Worm (Caenorhabditis elegans): ENCODE measurements around the gene sre-19.

The sre-19 gene

DNA sequence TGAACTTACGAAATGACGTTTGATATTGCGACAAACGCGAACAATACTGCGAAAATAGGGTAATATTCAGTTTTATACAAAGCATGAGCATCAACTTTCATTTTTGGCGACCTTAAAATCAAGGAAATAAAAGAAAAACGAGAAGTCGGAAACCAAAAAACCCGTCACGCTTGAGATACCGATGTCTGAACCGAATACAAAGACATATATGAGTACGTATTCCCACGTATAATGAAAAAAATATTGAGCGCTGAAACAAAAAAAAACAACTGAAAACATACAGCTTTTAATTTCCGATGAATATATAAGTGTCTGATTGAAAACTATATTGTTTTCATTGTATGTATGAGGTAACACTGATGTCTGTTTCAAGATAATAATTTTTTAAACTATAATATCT lies 9.1 kb downstream of the sre-19 start, which contains the start of gene sre-18:
Gene sre-18, minus strand, starts transcription at position 101 of the 400 bp plus-strand sequence.
- TF ChIP-seq tbx-37 (GFP tag; conservative IDR thresholded peaks at IDR 0.05) (no peak), aly-1 (tag; optimal IDR thresholded peaks at IDR 0.05) (no peak), F13C5.2 (tag; optimal IDR thresholded peaks at IDR 0.05) (no peak), hnd-1 (tag; optimal IDR thresholded peaks at IDR 0.05) (no peak), ama-1 (optimal IDR thresholded peaks at IDR 0.05) (no peak), tra-4 (tag; optimal IDR thresholded peaks at IDR 0.05) (no peak), ceh-13 (GFP tag; optimal IDR thresholded peaks at IDR 0.05) (no peak), scrt-1 (GFP tag; IDR thresholded peaks at IDR 0.05) (no peak), hmbx-1 (tag; optimal IDR thresholded peaks at IDR 0.05) (no peak), hmg-4 (GFP tag; optimal IDR thresholded peaks at IDR 0.05) (no peak), pes-1 (GFP tag; IDR thresholded peaks at IDR 0.05) (no peak), flt-1 (GFP tag; IDR thresholded peaks at IDR 0.05) (no peak)

ce11 chrIV:12227012-12227411 lies 11.7 kb downstream of the sre-19 start, which contains the start of gene mlt-3:
Gene mlt-3 (minus strand): TSS chrIV:12227112.
- TF ChIP-seq flt-1 (GFP tag; IDR thresholded peaks at IDR 0.05): no peak
- no peak for TF ChIP-seq hmg-4 (GFP tag; optimal IDR thresholded peaks at IDR 0.05)
- no peak for TF ChIP-seq pes-1 (GFP tag; IDR thresholded peaks at IDR 0.05)
- no peak for TF ChIP-seq tra-4 (tag; optimal IDR thresholded peaks at IDR 0.05)
- no peak for TF ChIP-seq scrt-1 (GFP tag; IDR thresholded peaks at IDR 0.05)
- TF ChIP-seq tbx-37 (GFP tag; conservative IDR thresholded peaks at IDR 0.05): no peak
- no peak for TF ChIP-seq ceh-36 (tag; optimal IDR thresholded peaks at IDR 0.05)
- no peak for TF ChIP-seq hmbx-1 (tag; optimal IDR thresholded peaks at IDR 0.05)
- TF ChIP-seq B0310.2 (tag; optimal IDR thresholded peaks at IDR 0.05): no peak
- no peak for TF ChIP-seq ama-1 (optimal IDR thresholded peaks at IDR 0.05)
- TF ChIP-seq ceh-13 (GFP tag; optimal IDR thresholded peaks at IDR 0.05): no peak

ce11 chrIV:12219309-12219708 lies 19.4 kb downstream of the sre-19 start, which contains the start of gene F35G2.5:
Gene F35G2.5 (plus strand): TSS chrIV:12219609.
- TF ChIP-seq ceh-13 (GFP tag; optimal IDR thresholded peaks at IDR 0.05) (no peak), ets-7 (tag; optimal IDR thresholded peaks at IDR 0.05) (no peak), ceh-36 (tag; optimal IDR thresholded peaks at IDR 0.05) (no peak), B0310.2 (tag; optimal IDR thresholded peaks at IDR 0.05) (no peak), aly-1 (tag; optimal IDR thresholded peaks at IDR 0.05) (no peak), pes-1 (GFP tag; IDR thresholded peaks at IDR 0.05) (no peak), sea-1 (GFP tag; conservative IDR thresholded peaks at IDR 0.05) (no peak), hmbx-1 (tag; optimal IDR thresholded peaks at IDR 0.05) (no peak), scrt-1 (GFP tag; IDR thresholded peaks at IDR 0.05) (no peak), tbx-37 (GFP tag; conservative IDR thresholded peaks at IDR 0.05) (no peak), tbx-11 (GFP tag; IDR thresholded peaks at IDR 0.05) (no peak), hnd-1 (tag; optimal IDR thresholded peaks at IDR 0.05) (no peak), tra-4 (tag; optimal IDR thresholded peaks at IDR 0.05) (no peak), hmg-4 (GFP tag; optimal IDR thresholded peaks at IDR 0.05) (no peak), flt-1 (GFP tag; IDR thresholded peaks at IDR 0.05) (no peak)

DNA sequence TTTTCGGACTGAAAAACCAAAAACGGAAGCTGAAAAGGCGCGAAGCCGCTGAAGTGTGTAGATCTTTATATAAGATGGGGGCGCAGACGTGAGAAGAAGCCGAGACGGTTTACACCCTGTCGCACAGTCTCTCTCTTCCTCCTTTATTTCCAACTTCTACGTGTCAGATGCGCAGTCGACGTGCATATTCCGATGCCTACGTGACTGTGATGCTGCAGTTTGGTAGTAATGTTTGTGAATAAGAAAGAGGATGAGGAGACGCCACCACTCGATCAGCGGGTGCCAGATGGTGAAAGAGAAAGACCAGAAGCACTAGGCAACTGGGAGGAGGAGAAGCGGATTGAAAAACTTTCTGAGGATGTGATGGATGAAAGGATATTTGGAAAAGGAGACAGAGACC lies 20.5 kb downstream of the sre-19 start:
- TF ChIP-seq scrt-1 (GFP tag; IDR thresholded peaks at IDR 0.05) (no peak), tbx-37 (GFP tag; conservative IDR thresholded peaks at IDR 0.05) (no peak), hnd-1 (tag; optimal IDR thresholded peaks at IDR 0.05) (no peak), aly-1 (tag; optimal IDR thresholded peaks at IDR 0.05) (no peak), tra-4 (tag; optimal IDR thresholded peaks at IDR 0.05) (no peak), pes-1 (GFP tag; IDR thresholded peaks at IDR 0.05) (no peak), ets-7 (tag; optimal IDR thresholded peaks at IDR 0.05) (no peak), flt-1 (GFP tag; IDR thresholded peaks at IDR 0.05) (no peak), hmbx-1 (tag; optimal IDR thresholded peaks at IDR 0.05) (no peak), ceh-13 (GFP tag; optimal IDR thresholded peaks at IDR 0.05) (no peak), sea-1 (GFP tag; conservative IDR thresholded peaks at IDR 0.05) (no peak), F13C5.2 (tag; optimal IDR thresholded peaks at IDR 0.05) (no peak)

- TF ChIP-seq F13C5.2 (tag; optimal IDR thresholded peaks at IDR 0.05): no peak
- no peak for TF ChIP-seq ceh-13 (GFP tag; optimal IDR thresholded peaks at IDR 0.05)
- TF ChIP-seq hmbx-1 (tag; optimal IDR thresholded peaks at IDR 0.05): no peak
- no peak for TF ChIP-seq tbx-11 (GFP tag; IDR thresholded peaks at IDR 0.05)
- TF ChIP-seq scrt-1 (GFP tag; IDR thresholded peaks at IDR 0.05): no peak
These were observed 21.6 kb downstream of the sre-19 start for ce11 chrIV:12217142-12217541.

- TF ChIP-seq hmg-4 (GFP tag; optimal IDR thresholded peaks at IDR 0.05): peak; percentile 0
- TF ChIP-seq aly-1 (tag; optimal IDR thresholded peaks at IDR 0.05): no peak
These were observed 22.9 kb downstream of the sre-19 start, which contains the start of gene phy-2 for ce11 chrIV:12215762-12216295. Gene phy-2 (minus strand): TSS chrIV:12215987.

DNA sequence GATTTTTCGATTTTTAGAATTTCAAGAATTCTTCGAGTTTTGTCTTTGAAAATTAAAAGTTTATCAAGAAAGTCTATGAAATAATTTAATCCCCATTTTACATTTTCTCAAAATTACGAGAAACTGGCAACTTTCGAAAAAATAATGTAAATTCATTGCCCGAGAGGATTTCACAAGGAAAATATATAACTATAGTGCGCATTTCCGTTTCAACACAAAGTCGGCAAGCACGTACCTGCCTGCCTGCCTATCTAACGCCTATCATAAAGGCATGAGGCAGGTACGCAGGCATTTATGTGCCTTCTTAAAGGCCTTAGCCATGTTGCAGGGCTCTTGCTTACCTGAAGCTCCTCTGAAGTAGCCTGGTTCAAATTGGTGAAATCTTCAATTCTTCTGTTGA lies 25.9 kb downstream of the sre-19 start:
- no peak for TF ChIP-seq ets-7 (tag; optimal IDR thresholded peaks at IDR 0.05)
- TF ChIP-seq hmg-4 (GFP tag; optimal IDR thresholded peaks at IDR 0.05): no peak
- no peak for TF ChIP-seq tbx-37 (GFP tag; conservative IDR thresholded peaks at IDR 0.05)
- TF ChIP-seq F13C5.2 (tag; optimal IDR thresholded peaks at IDR 0.05): no peak
- TF ChIP-seq hnd-1 (tag; optimal IDR thresholded peaks at IDR 0.05): no peak
- no peak for TF ChIP-seq tra-4 (tag; optimal IDR thresholded peaks at IDR 0.05)

- no peak for TF ChIP-seq ama-1 (optimal IDR thresholded peaks at IDR 0.05)
- TF ChIP-seq hmg-4 (GFP tag; optimal IDR thresholded peaks at IDR 0.05): no peak
- no peak for TF ChIP-seq F13C5.2 (tag; optimal IDR thresholded peaks at IDR 0.05)
- no peak for TF ChIP-seq scrt-1 (GFP tag; IDR thresholded peaks at IDR 0.05)
- no peak for TF ChIP-seq B0310.2 (tag; optimal IDR thresholded peaks at IDR 0.05)
- no peak for TF ChIP-seq ceh-36 (tag; optimal IDR thresholded peaks at IDR 0.05)
- TF ChIP-seq ets-7 (tag; optimal IDR thresholded peaks at IDR 0.05): no peak
- TF ChIP-seq ceh-13 (GFP tag; optimal IDR thresholded peaks at IDR 0.05): no peak
- TF ChIP-seq hnd-1 (tag; optimal IDR thresholded peaks at IDR 0.05): no peak
- TF ChIP-seq aly-1 (tag; optimal IDR thresholded peaks at IDR 0.05): no peak
These were observed 27.5 kb downstream of the sre-19 start for ce11 chrIV:12211292-12211691.
